Worm (Caenorhabditis elegans): Measurements from ENCODE around the gene F55C5.10.

Gene F55C5.10

DNA sequence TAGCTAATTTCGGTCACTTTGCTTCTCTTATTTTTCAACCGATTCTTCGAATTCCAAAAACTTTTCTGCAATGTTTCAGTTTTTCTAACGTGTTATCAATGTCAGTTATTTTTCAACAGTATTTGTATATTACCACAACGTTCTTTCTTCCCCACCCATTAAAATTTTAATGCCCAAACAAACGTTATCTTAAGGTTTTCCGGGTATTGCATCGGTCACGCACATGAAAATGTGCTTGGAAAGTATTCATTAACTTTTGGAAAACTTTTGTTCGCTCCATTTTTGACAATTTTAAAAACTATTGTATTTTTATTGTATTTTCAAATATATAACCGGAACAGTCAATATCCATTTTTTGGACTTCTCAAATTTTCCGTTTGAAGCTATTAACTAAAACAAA is 12.8 kb downstream of the F55C5.10 start (continued):
- TF ChIP-seq egl-27 (tag; optimal IDR thresholded peaks at IDR 0.05): no peak
- peak; percentile 29 for TF ChIP-seq nhr-28 (tag; optimal IDR thresholded peaks at IDR 0.05)
- TF ChIP-seq ztf-7 (tag; optimal IDR thresholded peaks at IDR 0.05): no peak

DNA sequence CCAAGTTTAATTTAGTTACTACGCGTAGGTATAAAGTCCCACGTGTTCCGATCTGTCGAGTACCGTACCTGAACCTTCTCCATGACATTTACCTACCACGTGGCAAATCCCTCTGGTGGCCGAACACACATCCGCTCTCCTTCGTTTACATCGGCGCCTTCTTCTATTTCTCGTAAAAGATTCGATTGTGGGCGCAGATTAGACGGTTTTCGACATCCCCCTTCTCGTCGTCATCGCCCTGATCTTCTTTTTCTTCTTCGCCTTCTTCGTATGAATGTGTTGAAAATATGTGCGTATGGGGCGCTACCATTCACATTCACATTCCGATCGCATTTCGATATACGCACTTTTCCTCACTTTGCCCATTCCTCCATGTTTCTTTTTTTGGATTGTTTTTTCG is 13.5 kb downstream of the F55C5.10 start:
- TF ChIP-seq dmd-9 (GFP tag; IDR thresholded peaks at IDR 0.05) (no peak), hlh-30 (tag; optimal IDR thresholded peaks at IDR 0.05; ENCODE audit: insufficient read depth) (peak; percentile 47), jun-1 (tag; optimal IDR thresholded peaks at IDR 0.05) (no peak), mxl-2 (GFP tag; conservative IDR thresholded peaks at IDR 0.05) (no peak), hlh-11 (tag; optimal IDR thresholded peaks at IDR 0.05) (peak; percentile 1), mdl-1 (tag; optimal IDR thresholded peaks at IDR 0.05) (peak in 1 of 2 experiments; percentile 29), mxl-3 (GFP tag; optimal IDR thresholded peaks at IDR 0.05) (peak; percentile 65), F44E2.7 (GFP tag; IDR thresholded peaks at IDR 0.05) (no peak)

DNA sequence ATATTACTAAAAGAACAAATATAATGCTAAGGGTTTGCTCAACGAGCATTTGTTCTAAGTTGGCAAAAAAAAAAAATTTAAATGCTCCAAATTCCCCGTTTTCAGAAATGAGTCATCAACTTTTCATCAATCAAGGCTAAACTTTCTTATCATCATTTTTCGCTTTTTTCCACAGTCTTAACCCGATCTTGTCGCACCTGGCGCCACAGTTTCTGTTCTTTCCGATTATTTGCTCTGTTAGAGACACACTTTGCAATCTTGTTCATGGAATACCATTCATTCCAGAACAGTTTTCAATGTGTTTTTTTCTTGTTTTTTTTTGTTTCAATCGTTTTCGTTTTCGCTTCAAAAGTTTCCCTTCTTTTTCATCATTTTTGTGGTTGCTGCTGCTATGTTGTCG is 14.9 kb downstream of the F55C5.10 start:
- TF ChIP-seq daf-16 (GFP tag; optimal IDR thresholded peaks at IDR 0.05) (no peak), daf-16 (tag; optimal IDR thresholded peaks at IDR 0.05) (peak; percentile 29), nhr-25 (tag; optimal IDR thresholded peaks at IDR 0.05; ENCODE audit: borderline replicate concordance, insufficient read depth) (no peak), dve-1 (tag; optimal IDR thresholded peaks at IDR 0.05; ENCODE audit: insufficient read depth) (peak; percentile 40), aha-1 (tag) (peak; percentile 70), mxl-3 (GFP tag; optimal IDR thresholded peaks at IDR 0.05) (no peak), unc-62 (GFP tag; optimal IDR thresholded peaks at IDR 0.05 in 1 of 2) (peak in 1 of 2 experiments; percentile 83), unc-62 (tag; optimal IDR thresholded peaks at IDR 0.05) (no peak), nhr-28 (tag; optimal IDR thresholded peaks at IDR 0.05) (peak; percentile 48), dmd-6 (GFP tag; IDR thresholded peaks at IDR 0.05) (peak; percentile 42; the same call in 1 of the 2 replicates), hlh-11 (tag; optimal IDR thresholded peaks at IDR 0.05) (peak; percentile 10), dmd-8 (GFP tag; IDR thresholded peaks at IDR 0.05) (no peak), jun-1 (tag; optimal IDR thresholded peaks at IDR 0.05) (no peak), pqm-1 (tag; optimal IDR thresholded peaks at IDR 0.05) (peak; percentile 83)

DNA sequence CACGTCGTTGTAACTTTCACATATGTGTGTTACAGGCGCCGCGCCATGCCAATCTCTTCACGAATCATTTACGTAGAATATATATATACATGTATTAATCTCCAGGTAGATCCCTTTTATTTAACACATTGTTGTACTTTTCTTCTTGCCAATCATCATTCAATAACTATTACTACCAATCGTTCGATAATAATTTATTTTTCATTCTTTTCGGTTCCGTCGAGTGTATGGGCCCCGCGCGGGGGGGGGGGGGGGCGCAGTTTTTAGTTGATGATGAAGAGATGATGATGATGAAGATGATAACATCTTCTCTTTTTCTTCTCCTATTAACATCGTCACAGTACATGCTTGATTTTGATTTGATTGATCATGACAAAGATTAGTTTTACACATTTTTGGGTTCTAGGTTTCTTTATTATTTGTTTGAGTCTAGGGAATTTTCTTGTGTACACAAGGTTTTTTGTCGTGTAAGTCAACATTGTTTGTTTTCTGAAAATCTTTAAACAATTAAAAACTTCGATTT is 16.0 kb downstream of the F55C5.10 start:
- TF ChIP-seq ztf-11 (tag; optimal IDR thresholded peaks at IDR 0.05): no peak
- TF ChIP-seq hlh-11 (tag; optimal IDR thresholded peaks at IDR 0.05): peak; percentile 23

DNA sequence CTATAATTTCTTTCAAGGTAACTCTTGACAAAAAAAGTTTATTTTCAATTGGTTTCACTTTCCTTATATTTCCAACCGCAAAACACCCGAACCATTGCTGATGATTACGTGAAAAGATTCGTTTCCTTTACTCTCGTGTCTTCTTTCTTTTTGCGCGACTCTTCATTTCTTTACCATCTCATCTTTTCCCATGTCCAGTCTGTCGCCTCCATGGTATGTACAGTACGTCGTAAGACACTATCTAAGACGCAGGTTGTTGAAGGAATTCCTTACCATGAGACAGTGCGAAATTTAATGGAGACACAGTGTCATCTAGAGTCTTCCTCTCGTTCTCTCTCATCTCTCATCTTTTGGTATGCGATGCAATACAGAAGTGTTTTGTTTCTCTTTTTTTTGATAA is 16.9 kb downstream of the F55C5.10 start:
- peak; percentile 32 for TF ChIP-seq pqm-1 (tag; optimal IDR thresholded peaks at IDR 0.05)
- TF ChIP-seq fos-1 (tag; optimal IDR thresholded peaks at IDR 0.05): no peak
- no peak for TF ChIP-seq pha-4 (GFP tag; IDR thresholded peaks at IDR 0.05)
- TF ChIP-seq pha-4 (tag; optimal IDR thresholded peaks at IDR 0.05): peak; percentile 55
- TF ChIP-seq nhr-6 (tag; optimal IDR thresholded peaks at IDR 0.05): peak; percentile 98
- no peak for TF ChIP-seq lir-3 (tag; optimal IDR thresholded peaks at IDR 0.05)
- no peak for TF ChIP-seq snpc-1.2 (GFP tag; IDR thresholded peaks at IDR 0.05)
- TF ChIP-seq rbr-2 (tag; optimal IDR thresholded peaks at IDR 0.05): peak; percentile 26
- no peak for TF ChIP-seq F49E8.2 (tag; optimal IDR thresholded peaks at IDR 0.05; ENCODE audit: borderline replicate concordance)
- 0 out of 2 replicates have a peak, but pooled peaks have one; percentile 10 for TF ChIP-seq daf-19 (GFP tag; conservative IDR thresholded peaks at IDR 0.05)
- TF ChIP-seq saeg-2 (GFP tag; IDR thresholded peaks at IDR 0.05): no peak
- no peak for TF ChIP-seq zip-2 (tag; optimal IDR thresholded peaks at IDR 0.05)
- 0 out of 2 replicates have a peak, but pooled peaks have one; percentile 6 for TF ChIP-seq lin-38 (GFP tag; IDR thresholded peaks at IDR 0.05)
- TF ChIP-seq dve-1 (tag; optimal IDR thresholded peaks at IDR 0.05; ENCODE audit: insufficient read depth): peak; percentile 87
- TF ChIP-seq egl-27 (tag; optimal IDR thresholded peaks at IDR 0.05): no peak
- peak; percentile 49 for TF ChIP-seq jun-1 (tag; optimal IDR thresholded peaks at IDR 0.05)
- peak; percentile 52 to 77 for TF ChIP-seq lsy-2 (tag; optimal IDR thresholded peaks at IDR 0.05)
- no peak for TF ChIP-seq nhr-11 (tag; optimal IDR thresholded peaks at IDR 0.05)
- no peak for TF ChIP-seq attf-4 (tag; optimal IDR thresholded peaks at IDR 0.05)
- TF ChIP-seq hlh-30 (tag; optimal IDR thresholded peaks at IDR 0.05; ENCODE audit: insufficient read depth): peak; percentile 94
- TF ChIP-seq hlh-11 (tag; optimal IDR thresholded peaks at IDR 0.05): peak; percentile 84
- TF ChIP-seq zag-1 (tag; optimal IDR thresholded peaks at IDR 0.05): no peak
- peak in 1 of 2 experiments; percentile 84 for TF ChIP-seq mdl-1 (tag; optimal IDR thresholded peaks at IDR 0.05)
- TF ChIP-seq spr-1 (tag; optimal IDR thresholded peaks at IDR 0.05): no peak
- no peak for TF ChIP-seq spr-3 (GFP tag; optimal IDR thresholded peaks at IDR 0.05)
- peak; percentile 65 for TF ChIP-seq mes-2 (tag; optimal IDR thresholded peaks at IDR 0.05; ENCODE audit: poor library complexity, severe bottlenecking)
- TF ChIP-seq dpl-1 (GFP tag; optimal IDR thresholded peaks at IDR 0.05): peak; percentile 30
- TF ChIP-seq lin-1 (GFP tag; IDR thresholded peaks at IDR 0.05): no peak
